Worm (Caenorhabditis elegans): ENCODE results near the gene gst-13.

ce11 chrII:9246648-9247047 is 15.4 kb downstream of the gst-13 start, which contains the start of gene T26C5.5:
- no peak for TF ChIP-seq ceh-100 (GFP tag; IDR thresholded peaks at IDR 0.05)
- no peak for TF ChIP-seq pha-4 (tag; optimal IDR thresholded peaks at IDR 0.05)
- TF ChIP-seq attf-3 (GFP tag; conservative IDR thresholded peaks at IDR 0.05) = no peak
- TF ChIP-seq egrh-3 (GFP tag; IDR thresholded peaks at IDR 0.05) = no peak
- no peak for TF ChIP-seq nhr-179 (tag; optimal IDR thresholded peaks at IDR 0.05)
- TF ChIP-seq unc-62 (GFP tag; optimal IDR thresholded peaks at IDR 0.05) = no peak
- no peak for TF ChIP-seq ets-4 (GFP tag; optimal IDR thresholded peaks at IDR 0.05)
- TF ChIP-seq egl-44 (GFP tag; IDR thresholded peaks at IDR 0.05) = no peak
- TF ChIP-seq ztf-25 (GFP tag; IDR thresholded peaks at IDR 0.05) = no peak
- no peak for TF ChIP-seq B0035.1 (tag; optimal IDR thresholded peaks at IDR 0.05)
- TF ChIP-seq snpc-4 (GFP tag; optimal IDR thresholded peaks at IDR 0.05) = no peak
- TF ChIP-seq snpc-4 (tag; optimal IDR thresholded peaks at IDR 0.05) = no peak

Measured in whole organism, young adult.